Worm (Caenorhabditis elegans) whole organism, L1 larva: ENCODE measurements around the gene clx-1.

Source experiments
- F16B12.6 ChIP-seq: fragments of 150-350 bp; optimal IDR thresholded peaks from 2 replicates; lab custom pipeline; 2014; ENCODE audit warnings: missing biosample characterization, missing genetic modification characterization
- aly-2 ChIP-seq: fragments of 150-350 bp; optimal IDR thresholded peaks from 2 replicates; lab custom pipeline; 2014; ENCODE audit warnings: missing biosample characterization, missing genetic modification characterization
- blmp-1 ChIP-seq: fragments of 150-350 bp; optimal IDR thresholded peaks from 2 replicates; lab custom pipeline; 2014; ENCODE audit warnings: missing biosample characterization, missing genetic modification characterization
- ceh-88 ChIP-seq: fragments of 200-800 bp; sonication (Bioruptor generic); IDR thresholded peaks from 2 replicates; pipeline ENCODE4 v1.3.6; 2022; ENCODE audit warnings: missing genetic modification characterization, missing compliant biosample characterization
- dpl-1 ChIP-seq, 3 experiments: fragments of 150-350 bp in 2 of 3; sonication (generic microtip) in 1 of 3; optimal IDR thresholded peaks; 2 replicates each; lab custom pipeline; 2014 to 2017; ENCODE audit warnings: missing biosample characterization in 3 of 3, missing genetic modification characterization in 3 of 3, missing genetic modification reagents in 3 of 3
- dsc-1 ChIP-seq: sonication (generic microtip); optimal IDR thresholded peaks from 2 replicates; lab custom pipeline; 2016; ENCODE audit warnings: mild to moderate bottlenecking, missing genetic modification characterization, missing compliant biosample characterization
- efl-1 ChIP-seq, 4 experiments: fragments of 150-350 bp; optimal IDR thresholded peaks in 3 of 4; peaks in 1 of 4; 1 replicate in 1 of 4; 2 replicates in 3 of 4; lab custom pipeline; 2014; ENCODE audit warnings: missing biosample characterization in 2 of 4, missing genetic modification characterization in 2 of 4, missing genetic modification reagents in 2 of 4
- egl-13 ChIP-seq: sonication (generic microtip); optimal IDR thresholded peaks from 2 replicates; lab custom pipeline; 2016; ENCODE audit warnings: missing genotype, missing genetic modification reagents, missing genetic modification characterization, missing compliant biosample characterization
- egl-27 ChIP-seq, 2 experiments: fragments of 150-350 bp in 1 of 2; sonication (generic microtip); optimal IDR thresholded peaks; 3 replicates each; lab custom pipeline; 2017 to 2018; ENCODE audit warnings: missing biosample characterization in 2 of 2, missing genetic modification characterization in 2 of 2, missing genetic modification reagents in 2 of 2
- elt-2 ChIP-seq: sonication (generic microtip); optimal IDR thresholded peaks from 2 replicates; lab custom pipeline; 2016; ENCODE audit warnings: missing genetic modification characterization, mild to moderate bottlenecking, inconsistent platforms, missing compliant biosample characterization, missing genetic modification reagents
- elt-3 ChIP-seq, 6 experiments: fragments of 150-350 bp in 1 of 6; sonication (generic microtip); optimal IDR thresholded peaks; 2 replicates each; lab custom pipeline; 2017 to 2018; ENCODE audit warnings: missing biosample characterization in 6 of 6, missing genetic modification characterization in 6 of 6, inconsistent platforms in 1 of 6
- ets-5 ChIP-seq: fragments of 200-800 bp; sonication (Bioruptor generic); IDR thresholded peaks from 2 replicates; pipeline ENCODE4 v1.3.6; 2022; ENCODE audit warnings: missing genetic modification characterization, missing compliant biosample characterization
- fkh-10 ChIP-seq: sonication (generic microtip); optimal IDR thresholded peaks from 2 replicates; lab custom pipeline; 2017; ENCODE audit warnings: missing biosample characterization, missing genetic modification reagents, missing genetic modification characterization
- fkh-4 ChIP-seq: sonication (generic microtip); optimal IDR thresholded peaks from 2 replicates; lab custom pipeline; 2016; ENCODE audit warnings: missing compliant biosample characterization, missing genetic modification characterization, borderline replicate concordance
- fos-1 ChIP-seq: fragments of 150-350 bp; optimal IDR thresholded peaks from 2 replicates; lab custom pipeline; 2014; ENCODE audit warnings: missing biosample characterization, missing genetic modification characterization
- grh-1 ChIP-seq: fragments of 200-800 bp; sonication (Bioruptor generic); IDR thresholded peaks from 2 replicates; pipeline ENCODE4 v1.3.6; 2022; ENCODE audit warnings: missing genetic modification reagents, missing genetic modification characterization, missing compliant biosample characterization
- hlh-17 ChIP-seq: fragments of 200-800 bp; sonication (Bioruptor generic); optimal IDR thresholded peaks from 2 replicates; lab custom pipeline; 2018; ENCODE audit warnings: missing genetic modification characterization, mild to moderate bottlenecking, missing compliant biosample characterization, moderate library complexity, borderline replicate concordance
- hlh-4 ChIP-seq: sonication (generic microtip); optimal IDR thresholded peaks from 2 replicates; lab custom pipeline; 2016; ENCODE audit warnings: mild to moderate bottlenecking, missing genetic modification characterization, missing compliant biosample characterization
- lin-13 ChIP-seq: fragments of 150-350 bp; optimal IDR thresholded peaks from 2 replicates; lab custom pipeline; 2014; ENCODE audit warnings: missing biosample characterization, missing genetic modification reagents, missing genetic modification characterization
- lin-35 ChIP-seq, 2 experiments: fragments of 150-350 bp; optimal IDR thresholded peaks; 2 replicates each; lab custom pipeline; 2014; ENCODE audit warnings: missing biosample characterization in 2 of 2, missing genetic modification characterization in 2 of 2, missing genetic modification reagents in 2 of 2
- lir-3 ChIP-seq: sonication (generic microtip); optimal IDR thresholded peaks from 2 replicates; lab custom pipeline; 2016; ENCODE audit warnings: mild to moderate bottlenecking, missing genetic modification characterization, moderate library complexity, missing compliant biosample characterization; ENCODE audit not compliant: poor library complexity
- lsy-2 ChIP-seq, 2 experiments: fragments of 150-350 bp; optimal IDR thresholded peaks; 2 replicates each; lab custom pipeline; 2014; ENCODE audit warnings: missing biosample characterization in 2 of 2, missing genetic modification characterization in 2 of 2
- mdl-1 ChIP-seq, 2 experiments: fragments of 150-350 bp; optimal IDR thresholded peaks; 2 replicates each; lab custom pipeline; 2014 to 2017; ENCODE audit warnings: missing biosample characterization in 2 of 2, missing genetic modification characterization in 2 of 2, inconsistent platforms in 1 of 2
- mef-2 ChIP-seq: fragments of 150-350 bp; optimal IDR thresholded peaks from 2 replicates; lab custom pipeline; 2014; ENCODE audit warnings: missing biosample characterization, missing genetic modification characterization
- nhr-11 ChIP-seq: fragments of 150-350 bp; optimal IDR thresholded peaks from 2 replicates; lab custom pipeline; 2014; ENCODE audit warnings: missing biosample characterization, missing genetic modification characterization
- nhr-12 ChIP-seq: sonication (generic microtip); optimal IDR thresholded peaks from 2 replicates; lab custom pipeline; 2017; ENCODE audit warnings: missing biosample characterization, missing genetic modification characterization
- nhr-19 ChIP-seq: fragments of 200-800 bp; sonication (Bioruptor generic); conservative IDR thresholded peaks from 2 replicates; pipeline ENCODE4 v1.3.6; 2022; ENCODE audit warnings: missing genetic modification characterization, missing compliant biosample characterization
- nhr-20 ChIP-seq: sonication (generic microtip); optimal IDR thresholded peaks from 2 replicates; lab custom pipeline; 2016; ENCODE audit warnings: mild to moderate bottlenecking, missing genetic modification characterization, missing compliant biosample characterization
- nhr-237 ChIP-seq: fragments of 150-350 bp; optimal IDR thresholded peaks from 2 replicates; lab custom pipeline; 2014; ENCODE audit warnings: missing biosample characterization, missing genetic modification characterization
- nhr-28 ChIP-seq: fragments of 150-350 bp; optimal IDR thresholded peaks from 2 replicates; lab custom pipeline; 2014; ENCODE audit warnings: missing biosample characterization, missing genetic modification characterization
- nhr-47 ChIP-seq: sonication (generic microtip); optimal IDR thresholded peaks from 2 replicates; lab custom pipeline; 2016; ENCODE audit warnings: mild to moderate bottlenecking, missing genetic modification characterization, moderate library complexity, missing compliant biosample characterization
- nhr-71 ChIP-seq: sonication (generic microtip); optimal IDR thresholded peaks from 2 replicates; lab custom pipeline; 2016; ENCODE audit warnings: mild to moderate bottlenecking, missing genetic modification characterization, moderate library complexity, missing compliant biosample characterization
- nhr-85 ChIP-seq: sonication (generic microtip); peaks from one replicate; lab custom pipeline; 2016; ENCODE audit warnings: missing genetic modification characterization, inconsistent platforms, missing compliant biosample characterization
- nhr-90 ChIP-seq: sonication (generic microtip); optimal IDR thresholded peaks from 2 replicates; lab custom pipeline; 2016; ENCODE audit warnings: mild to moderate bottlenecking, missing genetic modification characterization, missing compliant biosample characterization; ENCODE audit not compliant: poor library complexity
- pag-3 ChIP-seq: sonication (generic microtip); optimal IDR thresholded peaks from 2 replicates; lab custom pipeline; 2017; ENCODE audit warnings: missing genetic modification characterization, mild to moderate bottlenecking, missing compliant biosample characterization, antibody characterized with exemption, borderline replicate concordance; ENCODE audit not compliant: insufficient read depth
- pax-3 ChIP-seq: fragments of 200-800 bp; sonication (Bioruptor generic); optimal IDR thresholded peaks from 2 replicates; lab custom pipeline; 2018; ENCODE audit warnings: mild to moderate bottlenecking, missing genetic modification characterization, moderate library complexity, missing compliant biosample characterization
- rnt-1 ChIP-seq: sonication (generic microtip); optimal IDR thresholded peaks from 2 replicates; lab custom pipeline; 2016; ENCODE audit warnings: mild to moderate bottlenecking, missing genetic modification characterization, moderate library complexity, missing compliant biosample characterization
- skn-1 ChIP-seq: fragments of 150-350 bp; optimal IDR thresholded peaks from 2 replicates; lab custom pipeline; 2014; ENCODE audit warnings: missing biosample characterization, missing genetic modification characterization
- snpc-4 ChIP-seq: fragments of 150-350 bp; optimal IDR thresholded peaks from 2 replicates; lab custom pipeline; 2014; ENCODE audit warnings: missing biosample characterization, missing genetic modification characterization
- snu-23 ChIP-seq: sonication (generic microtip); optimal IDR thresholded peaks from 2 replicates; lab custom pipeline; 2016; ENCODE audit warnings: missing genetic modification characterization, missing compliant biosample characterization
- sox-4 ChIP-seq: sonication (generic microtip); optimal IDR thresholded peaks from 2 replicates; lab custom pipeline; 2016; ENCODE audit warnings: missing genetic modification characterization, missing compliant biosample characterization
- sup-37 ChIP-seq: fragments of 200-800 bp; sonication (Bioruptor generic); optimal IDR thresholded peaks from 2 replicates; lab custom pipeline; 2018; ENCODE audit warnings: mild to moderate bottlenecking, missing genetic modification characterization, missing compliant biosample characterization
- swsn-7 ChIP-seq: sonication (generic microtip); optimal IDR thresholded peaks from 2 replicates; lab custom pipeline; 2016; ENCODE audit warnings: missing genetic modification characterization, missing compliant biosample characterization
- tbx-2 ChIP-seq: sonication (generic microtip); optimal IDR thresholded peaks from 2 replicates; lab custom pipeline; 2016; ENCODE audit warnings: missing genetic modification characterization, missing compliant biosample characterization
- unc-130 ChIP-seq: fragments of 150-350 bp; optimal IDR thresholded peaks from 2 replicates; lab custom pipeline; 2017; ENCODE audit warnings: missing biosample characterization, missing genetic modification characterization, inconsistent platforms
- unc-30 ChIP-seq: sonication (generic microtip); optimal IDR thresholded peaks from 2 replicates; lab custom pipeline; 2017; ENCODE audit warnings: missing biosample characterization, missing genetic modification characterization
- unc-62 ChIP-seq: fragments of 150-350 bp; optimal IDR thresholded peaks from 2 replicates; lab custom pipeline; 2014; ENCODE audit warnings: missing biosample characterization, missing genetic modification reagents, missing genetic modification characterization
- unc-86 ChIP-seq: sonication (generic microtip); optimal IDR thresholded peaks from 2 replicates; lab custom pipeline; 2016; ENCODE audit warnings: missing genetic modification characterization, missing compliant biosample characterization
- xbp-1 ChIP-seq: sonication (generic microtip); optimal IDR thresholded peaks from 2 replicates; lab custom pipeline; 2016; ENCODE audit warnings: missing genetic modification characterization, missing compliant biosample characterization
- ztf-11 ChIP-seq, 2 experiments: sonication (generic microtip); optimal IDR thresholded peaks; 2 replicates each; lab custom pipeline; 2016 to 2017; ENCODE audit warnings: missing genetic modification characterization in 2 of 2, missing biosample characterization in 1 of 2, missing compliant biosample characterization in 1 of 2
- ztf-4 ChIP-seq: fragments of 150-350 bp; optimal IDR thresholded peaks from 2 replicates; lab custom pipeline; 2014; ENCODE audit warnings: missing biosample characterization, missing genetic modification characterization

Gene clx-1

DNA sequence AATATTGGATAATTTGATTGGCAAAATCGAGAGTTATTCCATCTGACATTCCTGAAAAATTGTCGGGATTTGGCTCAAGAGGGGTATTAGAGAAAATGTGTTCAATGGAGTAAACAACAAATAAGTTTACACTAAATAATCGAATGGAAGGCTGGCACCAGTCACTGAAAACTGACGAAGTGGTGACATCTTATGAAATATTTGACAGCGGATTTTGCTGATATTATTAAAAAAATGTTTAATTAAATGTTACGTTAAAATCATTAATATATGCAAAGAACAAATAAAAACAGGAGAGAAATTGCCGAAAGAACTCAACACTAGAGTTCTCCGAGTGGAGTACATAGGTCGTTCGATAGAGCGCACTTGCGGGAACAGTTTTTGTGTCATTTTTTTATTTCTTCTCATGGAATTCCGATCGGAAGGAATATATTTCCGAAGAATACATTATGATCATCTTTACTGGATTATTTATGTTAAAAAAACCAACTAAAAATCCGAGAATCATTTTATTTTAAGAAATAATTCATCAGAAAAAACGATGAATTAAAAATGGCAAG is 51.1 kb downstream of the clx-1 start, which contains the start of gene tag-322:
tag-322 (minus strand) TSS at position 51 of the 560 bp plus-strand sequence.
- TF ChIP-seq sox-4 (tag; lab: Kevin White, UChicago) (peak; percentile 13), nhr-28 (tag; lab: Kevin White, UChicago) (no peak), nhr-47 (tag; lab: Kevin White, UChicago) (peak; percentile 80), unc-30 (no peak), unc-62 (GFP tag; lab: Kevin White, UChicago) (no peak), dpl-1 (GFP tag; optimal IDR thresholded peaks at IDR 0.05; lab: Kevin White, UChicago) (peak; percentile 53 to 74 (median 72)), egl-27 (tag; optimal IDR thresholded peaks at IDR 0.05; lab: Kevin White, UChicago) (no peak), ztf-11 (tag; optimal IDR thresholded peaks at IDR 0.05; lab: Kevin White, UChicago) (peak in 1 of 2 experiments; percentile 30), nhr-237 (no peak), F16B12.6 (tag; lab: Kevin White, UChicago) (no peak), snu-23 (peak; percentile 83), nhr-85 (tag; lab: Kevin White, UChicago) (peak; percentile 83), lin-35 (GFP tag; optimal IDR thresholded peaks at IDR 0.05; lab: Kevin White, UChicago) (peak; percentile 67 to 77), nhr-90 (peak; percentile 60), hlh-17 (GFP tag; lab: Kevin White, UChicago) (no peak), nhr-20 (tag; lab: Kevin White, UChicago) (peak; percentile 76), blmp-1 (tag; lab: Kevin White, UChicago) (peak; percentile 51), fos-1 (tag; lab: Kevin White, UChicago) (no peak), unc-86 (tag; lab: Kevin White, UChicago) (peak; percentile 51), elt-3 (tag; optimal IDR thresholded peaks at IDR 0.05; lab: Kevin White, UChicago) (no peak), swsn-7 (tag; lab: Kevin White, UChicago) (peak; percentile 80), egl-13 (tag; lab: Kevin White, UChicago) (peak; percentile 42), elt-2 (tag; lab: Kevin White, UChicago) (no peak), unc-130 (tag; lab: Kevin White, UChicago) (peak; percentile 20), pax-3 (no peak), sup-37 (GFP tag; lab: Kevin White, UChicago) (no peak), tbx-2 (peak; percentile 65), lir-3 (peak; percentile 50), lin-13 (GFP tag; lab: Kevin White, UChicago) (no peak), xbp-1 (tag; lab: Kevin White, UChicago) (peak; percentile 79), aly-2 (tag; lab: Kevin White, UChicago) (no peak), dsc-1 (tag; lab: Kevin White, UChicago) (peak; percentile 75), nhr-11 (tag; lab: Kevin White, UChicago) (peak; percentile 27), ceh-88 (GFP tag; lab: Robert Waterston, UW) (no peak), fkh-4 (tag; lab: Kevin White, UChicago) (no peak), efl-1 (optimal IDR thresholded peaks at IDR 0.05; lab: Kevin White, UChicago) (peak; percentile 72 to 77), efl-1 (GFP tag; optimal IDR thresholded peaks at IDR 0.05 in 1 of 2; lab: Kevin White, UChicago) (peak; percentile 69 to 96), pag-3 (tag; lab: Kevin White, UChicago) (no peak), hlh-4 (no peak), nhr-71 (tag; lab: Kevin White, UChicago) (peak; percentile 85), mdl-1 (tag; optimal IDR thresholded peaks at IDR 0.05; lab: Kevin White, UChicago) (peak in 1 of 2 experiments; percentile 32), grh-1 (GFP tag; lab: Robert Waterston, UW) (0 out of 2 replicates have a peak, but pooled peaks have one; percentile 11), fkh-10 (GFP tag; lab: Kevin White, UChicago) (no peak), ztf-4 (tag; lab: Kevin White, UChicago) (no peak), lsy-2 (tag; optimal IDR thresholded peaks at IDR 0.05; lab: Kevin White, UChicago) (peak; percentile 89 to 90), nhr-19 (GFP tag; lab: Robert Waterston, UW) (peak; percentile 62), skn-1 (tag; lab: Kevin White, UChicago) (peak; percentile 68), mef-2 (tag; lab: Kevin White, UChicago) (no peak), snpc-4 (tag; lab: Kevin White, UChicago) (no peak), ets-5 (GFP tag; lab: Robert Waterston, UW) (no peak), nhr-12 (no peak), rnt-1 (tag; lab: Kevin White, UChicago) (peak; percentile 73)
